Fruit fly (Drosophila melanogaster) whole organism, prepupa: ENCODE measurements around the gene CG14442.

Experiments
- CG10669 ChIP-seq: fragments of 200-800 bp; sonication (Bioruptor generic); optimal IDR thresholded peaks from 3 replicates; lab custom pipeline; 2018; ENCODE audit warnings: missing biosample characterization, mild to moderate bottlenecking, missing genetic modification characterization, moderate library complexity
- CG11902 ChIP-seq: fragments of 200-800 bp; sonication (Bioruptor generic); optimal IDR thresholded peaks from 3 replicates; lab custom pipeline; 2016; ENCODE audit warnings: missing biosample characterization, missing genetic modification characterization
- Lpt ChIP-seq: fragments of 200-800 bp; sonication (Bioruptor generic); optimal IDR thresholded peaks from 3 replicates; lab custom pipeline; 2016; ENCODE audit warnings: missing biosample characterization, missing genetic modification characterization

DNA sequence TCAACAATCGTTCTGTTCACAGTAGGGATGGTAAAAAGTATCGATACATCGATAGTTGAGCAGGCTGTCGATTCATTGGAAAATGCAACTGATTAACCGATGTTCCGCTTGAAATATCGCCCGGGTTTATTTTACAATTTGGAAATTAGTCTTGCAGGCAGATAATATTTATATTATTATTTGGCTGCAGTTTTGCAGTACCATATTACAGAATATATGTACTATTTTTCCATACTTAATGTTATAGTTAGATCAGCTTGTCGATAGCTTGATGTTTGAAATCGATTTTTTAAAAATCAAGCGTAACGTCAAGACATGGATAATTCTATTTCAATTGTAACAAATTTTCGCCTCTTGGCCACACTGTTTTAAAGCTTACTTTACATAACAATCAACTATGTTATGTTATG lies at the start of gene CG14442:
- TF ChIP-seq CG11902 (GFP tag; lab: Kevin White, UChicago): no peak
- no peak for TF ChIP-seq CG10669 (GFP tag; lab: Kevin White, UChicago)
- no peak for TF ChIP-seq Lpt (GFP tag; lab: Kevin White, UChicago)
